Fruit fly (Drosophila melanogaster) whole organism, embryonic: ENCODE measurements around the gene apolpp.
A peak's percentile ranks its signal among the peaks of the same experiment; 100 is the strongest.

Experiments
- Antp ChIP-seq: fragments of 200-800 bp; sonication (Bioruptor generic); optimal IDR thresholded peaks from 3 replicates; lab custom pipeline; 2016; ENCODE audit warnings: missing biosample characterization, missing genetic modification characterization
- Asciz ChIP-seq: fragments of 200-800 bp; sonication (Bioruptor generic); optimal IDR thresholded peaks from 2 replicates; lab custom pipeline; 2017; ENCODE audit warnings: missing biosample characterization, mild to moderate bottlenecking, missing genetic modification characterization, missing genetic modification reagents
- Bteb2 ChIP-seq: fragments of 200-800 bp; sonication (Bioruptor generic); optimal IDR thresholded peaks from 2 replicates; lab custom pipeline; 2016; ENCODE audit warnings: missing biosample characterization, missing genetic modification characterization
- C15 ChIP-seq: fragments of 200-800 bp; sonication (Bioruptor generic); IDR thresholded peaks from 3 replicates; pipeline ENCODE4 v1.3.6; 2022; ENCODE audit warnings: missing biosample characterization, missing genetic modification characterization
- CG13894 ChIP-seq: fragments of 200-800 bp; sonication (Bioruptor generic); optimal IDR thresholded peaks from 3 replicates; lab custom pipeline; 2018; ENCODE audit warnings: missing biosample characterization, mild to moderate bottlenecking, missing genetic modification characterization, moderate library complexity
- CG15479 ChIP-seq: fragments of 200-800 bp; sonication (Bioruptor generic); optimal IDR thresholded peaks from 3 replicates; lab custom pipeline; 2019; ENCODE audit warnings: missing biosample characterization, mild to moderate bottlenecking, missing genetic modification characterization, moderate library complexity
- CG17359 ChIP-seq: fragments of 200-800 bp; sonication (Bioruptor generic); optimal IDR thresholded peaks from 3 replicates; lab custom pipeline; 2018; ENCODE audit warnings: missing biosample characterization, mild to moderate bottlenecking, missing genetic modification characterization, moderate library complexity
- CG17361 ChIP-seq: fragments of 200-800 bp; sonication (Bioruptor generic); IDR thresholded peaks from 3 replicates; pipeline ENCODE4 v1.3.6; 2022; ENCODE audit warnings: missing biosample characterization, missing genetic modification characterization
- CG17802 ChIP-seq: fragments of 200-800 bp; sonication (Bioruptor generic); optimal IDR thresholded peaks from 2 replicates; lab custom pipeline; 2018; ENCODE audit warnings: missing biosample characterization, mild to moderate bottlenecking, missing genetic modification characterization, moderate library complexity
- CG18476 ChIP-seq: fragments of 200-800 bp; sonication (Bioruptor generic); optimal IDR thresholded peaks from 2 replicates; lab custom pipeline; 2016; ENCODE audit warnings: missing biosample characterization, mild to moderate bottlenecking, missing genetic modification characterization
- CG2678 ChIP-seq: fragments of 200-800 bp; sonication (Bioruptor generic); optimal IDR thresholded peaks from 3 replicates; lab custom pipeline; 2019; ENCODE audit warnings: missing biosample characterization, mild to moderate bottlenecking, missing genetic modification characterization, moderate library complexity
- CG2875 ChIP-seq: fragments of 200-800 bp; sonication (Bioruptor generic); optimal IDR thresholded peaks from 2 replicates; lab custom pipeline; 2017; ENCODE audit warnings: missing biosample characterization, mild to moderate bottlenecking, missing genetic modification characterization, missing genetic modification reagents
- CG31224 ChIP-seq: fragments of 200-800 bp; sonication (Bioruptor generic); IDR thresholded peaks from 2 replicates; pipeline ENCODE4 v1.3.6; 2022; ENCODE audit warnings: missing biosample characterization, missing genetic modification characterization
- CG4424 ChIP-seq: fragments of 200-800 bp; sonication (Bioruptor generic); optimal IDR thresholded peaks from 3 replicates; lab custom pipeline; 2016; ENCODE audit warnings: missing biosample characterization, missing genetic modification characterization
- CG5180 ChIP-seq: fragments of 200-800 bp; sonication (Bioruptor generic); optimal IDR thresholded peaks from 3 replicates; lab custom pipeline; 2017; ENCODE audit warnings: missing biosample characterization, missing genetic modification characterization, mild to moderate bottlenecking, moderate library complexity, missing genetic modification reagents
- CG5245 ChIP-seq: fragments of 200-800 bp; sonication (Bioruptor generic); optimal IDR thresholded peaks from 3 replicates; lab custom pipeline; 2016; ENCODE audit warnings: missing biosample characterization, missing genetic modification characterization
- CG7556 ChIP-seq: fragments of 200-800 bp; sonication (Bioruptor generic); optimal IDR thresholded peaks from 2 replicates; lab custom pipeline; 2017; ENCODE audit warnings: missing biosample characterization, mild to moderate bottlenecking, missing genetic modification characterization
- CG7839 ChIP-seq: fragments of 200-800 bp; sonication (Bioruptor generic); optimal IDR thresholded peaks from 3 replicates; lab custom pipeline; 2018; ENCODE audit warnings: missing biosample characterization, mild to moderate bottlenecking, missing genetic modification characterization, moderate library complexity
- CG8290 ChIP-seq, 3 experiments: fragments of 200-800 bp; sonication (Bioruptor generic); optimal IDR thresholded peaks; 2 replicates each; lab custom pipeline; 2016 to 2019; ENCODE audit warnings: missing biosample characterization in 3 of 3, missing genetic modification characterization in 3 of 3, mild to moderate bottlenecking in 2 of 3, moderate library complexity in 1 of 3
- Dip2 ChIP-seq: fragments of 200-800 bp; sonication (Bioruptor generic); IDR thresholded peaks from 2 replicates; pipeline ENCODE4 v1.3.6; 2022; ENCODE audit warnings: missing biosample characterization, missing genetic modification characterization
- Dref ChIP-seq: fragments of 200-800 bp; sonication (Bioruptor generic); IDR thresholded peaks from 2 replicates; pipeline ENCODE4 v1.3.6; 2022; ENCODE audit warnings: missing biosample characterization, missing genetic modification characterization
- GATAe ChIP-seq: fragments of 200-800 bp; sonication (Bioruptor generic); conservative IDR thresholded peaks from 2 replicates; pipeline ENCODE4 v1.3.6; 2022; ENCODE audit warnings: missing biosample characterization, missing genetic modification characterization
- H15 ChIP-seq: fragments of 200-800 bp; sonication (Bioruptor generic); IDR thresholded peaks from 3 replicates; pipeline ENCODE4 v1.3.6; 2022; ENCODE audit warnings: missing biosample characterization, missing genetic modification characterization
- HLH3B ChIP-seq: fragments of 200-800 bp; sonication (Bioruptor generic); IDR thresholded peaks from 2 replicates; pipeline ENCODE4 v1.3.6; 2022; ENCODE audit warnings: missing biosample characterization, missing genetic modification characterization
- Hr39 ChIP-seq: fragments of >200 bp; optimal IDR thresholded peaks from 2 replicates; lab custom pipeline; 2017
- Lhr ChIP-seq: fragments of 200-800 bp; sonication (Bioruptor generic); optimal IDR thresholded peaks from 3 replicates; lab custom pipeline; 2017; ENCODE audit warnings: mild to moderate bottlenecking, missing biosample characterization, missing genetic modification reagents, missing genetic modification characterization
- NK7.1 ChIP-seq: fragments of 200-800 bp; sonication (Bioruptor generic); optimal IDR thresholded peaks from 3 replicates; lab custom pipeline; 2016; ENCODE audit warnings: missing biosample characterization, missing genetic modification characterization
- Nf-YA ChIP-seq: fragments of 200-800 bp; sonication (Bioruptor generic); IDR thresholded peaks from 2 replicates; pipeline ENCODE4 v1.3.6; 2022; ENCODE audit warnings: missing biosample characterization, missing genetic modification characterization
- Pdp1 ChIP-seq, 2 experiments: fragments of 200-800 bp; sonication (Bioruptor generic); optimal IDR thresholded peaks; 3 replicates each; lab custom pipeline; 2016; ENCODE audit warnings: missing biosample characterization in 2 of 2, missing genetic modification characterization in 2 of 2, mild to moderate bottlenecking in 1 of 2, moderate library complexity in 1 of 2
- Rfx ChIP-seq: fragments of 200-800 bp; sonication (Bioruptor generic); IDR thresholded peaks from 2 replicates; pipeline ENCODE4 v1.3.6; 2022; ENCODE audit warnings: missing biosample characterization, missing genetic modification characterization
- Sry-δ ChIP-seq: fragments of 200-800 bp; sonication (Bioruptor generic); optimal IDR thresholded peaks from 2 replicates; lab custom pipeline; 2016; ENCODE audit warnings: missing biosample characterization, missing genetic modification characterization
- TFAM ChIP-seq: fragments of 200-800 bp; sonication (Bioruptor generic); optimal IDR thresholded peaks from 2 replicates; lab custom pipeline; 2017; ENCODE audit warnings: missing biosample characterization, missing genetic modification characterization, inconsistent platforms
- abd-A ChIP-seq: fragments of 200-800 bp; sonication (Bioruptor generic); optimal IDR thresholded peaks from 3 replicates; lab custom pipeline; 2019; ENCODE audit warnings: missing biosample characterization, mild to moderate bottlenecking, missing genetic modification characterization, moderate library complexity
- al ChIP-seq: fragments of 200-800 bp; sonication (Bioruptor generic); IDR thresholded peaks from 2 replicates; pipeline ENCODE4 v1.3.6; 2022; ENCODE audit warnings: missing biosample characterization, missing genetic modification characterization
- bowl ChIP-seq: fragments of 200-800 bp; sonication (Bioruptor generic); IDR thresholded peaks from 2 replicates; pipeline ENCODE4 v1.3.6; 2022; ENCODE audit warnings: missing biosample characterization, missing genetic modification characterization
- chinmo ChIP-seq: fragments of 200-800 bp; sonication (Bioruptor generic); IDR thresholded peaks from 4 replicates; pipeline ENCODE4 v1.3.6; 2022; ENCODE audit warnings: missing biosample characterization, missing genetic modification characterization; ENCODE audit not compliant: partially characterized antibody
- danr ChIP-seq: fragments of 200-800 bp; sonication (Bioruptor generic); IDR thresholded peaks from 2 replicates; pipeline ENCODE4 v1.3.6; 2022; ENCODE audit warnings: missing biosample characterization, missing genetic modification characterization
- dmrt99B ChIP-seq: fragments of 200-800 bp; sonication (Bioruptor generic); optimal IDR thresholded peaks from 2 replicates; lab custom pipeline; 2018; ENCODE audit warnings: missing biosample characterization, mild to moderate bottlenecking, missing genetic modification characterization, moderate library complexity
- gt ChIP-seq: fragments of 200-800 bp; sonication (Bioruptor generic); IDR thresholded peaks from 2 replicates; pipeline ENCODE4 v1.3.6; 2022; ENCODE audit warnings: missing biosample characterization, missing genetic modification characterization
- odd ChIP-seq: fragments of 200-800 bp; sonication (Bioruptor generic); optimal IDR thresholded peaks from 2 replicates; lab custom pipeline; 2017; ENCODE audit warnings: missing biosample characterization, mild to moderate bottlenecking, missing genetic modification characterization
- repo ChIP-seq: fragments of 200-800 bp; sonication (Bioruptor generic); optimal IDR thresholded peaks from 2 replicates; lab custom pipeline; 2016; ENCODE audit warnings: missing biosample characterization, missing genetic modification characterization
- scrt ChIP-seq: fragments of 200-800 bp; sonication (Bioruptor generic); optimal IDR thresholded peaks from 2 replicates; lab custom pipeline; 2018; ENCODE audit warnings: missing biosample characterization, mild to moderate bottlenecking, missing genetic modification characterization, moderate library complexity
- shn ChIP-seq: fragments of 200-800 bp; sonication (Bioruptor generic); optimal IDR thresholded peaks from 3 replicates; lab custom pipeline; 2016; ENCODE audit warnings: missing biosample characterization, missing genetic modification characterization
- slbo ChIP-seq: fragments of 200-800 bp; sonication (Bioruptor generic); IDR thresholded peaks from 2 replicates; pipeline ENCODE4 v1.3.6; 2022; ENCODE audit warnings: missing biosample characterization, missing genetic modification characterization
- so ChIP-seq: fragments of 200-800 bp; sonication (Bioruptor generic); IDR thresholded peaks from 3 replicates; pipeline ENCODE4 v1.3.6; 2022; ENCODE audit warnings: missing biosample characterization, missing genetic modification characterization
- tll ChIP-seq, 2 experiments: fragments of 200-800 bp in 1 of 2; fragments of >200 bp in 1 of 2; sonication (Bioruptor generic) in 1 of 2; optimal IDR thresholded peaks; 2 replicates each; lab custom pipeline; 2017 to 2019; ENCODE audit warnings: missing biosample characterization in 2 of 2, missing genetic modification characterization in 2 of 2, mild to moderate bottlenecking in 1 of 2, moderate library complexity in 1 of 2
- tup ChIP-seq: fragments of 200-800 bp; sonication (Bioruptor generic); optimal IDR thresholded peaks from 2 replicates; lab custom pipeline; 2016; ENCODE audit warnings: missing biosample characterization, mild to moderate bottlenecking, missing genetic modification characterization, moderate library complexity
- twi ChIP-seq: fragments of 200-800 bp; optimal IDR thresholded peaks from 2 replicates; lab custom pipeline; 2019; ENCODE audit warnings: missing biosample characterization, mild to moderate bottlenecking, missing genetic modification characterization, moderate library complexity
- vfl ChIP-seq: fragments of 200-800 bp; sonication (Bioruptor generic); optimal IDR thresholded peaks from 2 replicates; lab custom pipeline; 2016; ENCODE audit warnings: missing biosample characterization, missing genetic modification characterization
- z ChIP-seq: fragments of 200-800 bp; sonication (Bioruptor generic); IDR thresholded peaks from 3 replicates; pipeline ENCODE4 v1.3.6; 2022; ENCODE audit warnings: missing biosample characterization, missing genetic modification characterization

Gene apolpp

DNA sequence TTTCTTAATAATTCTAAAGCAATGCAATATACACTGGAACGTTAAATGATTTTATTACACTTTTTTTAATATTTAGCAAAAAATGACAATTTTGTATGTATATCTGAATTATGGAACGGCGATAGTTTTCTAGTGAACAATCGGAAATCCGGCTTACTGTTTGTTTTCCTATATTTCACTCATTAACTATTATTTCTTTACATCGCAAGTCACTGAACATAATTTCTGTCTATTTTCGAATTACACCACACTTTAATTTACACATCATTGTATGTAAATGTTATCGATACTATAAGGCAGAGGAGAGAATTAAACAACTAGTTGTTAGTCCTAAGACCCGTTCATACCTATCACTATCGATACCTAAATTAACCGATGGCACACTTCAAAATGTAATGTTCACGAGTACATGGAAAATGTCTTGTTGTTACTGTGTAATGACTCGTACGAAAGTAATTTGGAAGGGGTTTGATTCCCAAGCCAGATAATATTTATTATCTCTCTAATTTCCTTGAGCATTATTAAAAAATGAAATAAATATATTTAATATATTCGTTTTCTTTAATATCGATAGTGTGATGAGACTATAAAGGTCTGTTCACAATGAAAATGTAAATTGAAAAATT is 33.9 kb upstream of the apolpp start, which contains the start of gene PlexA (continued):
- TF ChIP-seq GATAe (no peak; the same call in 1 of the 2 replicates), al (GFP tag; lab: Robert Waterston, UW) (peak; percentile 95), Rfx (GFP tag; lab: Robert Waterston, UW) (peak; percentile 97), CG15479 (GFP tag; lab: Kevin White, UChicago) (peak; percentile 0), Antp (GFP tag; lab: Kevin White, UChicago) (peak; percentile 62), abd-A (tag; lab: Kevin White, UChicago) (no peak), scrt (GFP tag; lab: Kevin White, UChicago) (peak; percentile 54), chinmo (GFP tag; lab: Robert Waterston, UW) (no peak), gt (GFP tag; lab: Robert Waterston, UW) (peak; percentile 87), Sry-δ (peak; percentile 80), so (peak; percentile 81; the same call in 2 of the 3 replicates), Pdp1 (GFP tag; optimal IDR thresholded peaks at IDR 0.05; lab: Kevin White, UChicago) (peak; percentile 58 to 67), TFAM (GFP tag; lab: Kevin White, UChicago) (no peak), Lhr (GFP tag; lab: Kevin White, UChicago) (peak; percentile 84), C15 (GFP tag; lab: Robert Waterston, UW) (peak; percentile 91), Nf-YA (GFP tag; lab: Robert Waterston, UW) (peak; percentile 86), CG2678 (tag; lab: Kevin White, UChicago) (no peak), CG18476 (GFP tag; lab: Kevin White, UChicago) (peak; percentile 53), CG4424 (GFP tag; lab: Kevin White, UChicago) (peak; percentile 82), CG7839 (peak; percentile 95), vfl (GFP tag; lab: Kevin White, UChicago) (peak; percentile 14), bowl (0 out of 2 replicates have a peak, but pooled peaks have one; percentile 39), CG5180 (no peak), H15 (GFP tag; lab: Robert Waterston, UW) (peak; percentile 94), Bteb2 (GFP tag; lab: Kevin White, UChicago) (peak; percentile 47), repo (no peak), dmrt99B (peak; percentile 85), danr (GFP tag; lab: Robert Waterston, UW) (peak; percentile 92), CG31224 (peak; percentile 89), CG13894 (tag; lab: Kevin White, UChicago) (peak; percentile 90), slbo (GFP tag; lab: Robert Waterston, UW) (peak; percentile 98), NK7.1 (peak; percentile 12), Dref (GFP tag; lab: Robert Waterston, UW) (peak; percentile 81), odd (GFP tag; lab: Kevin White, UChicago) (no peak), shn (GFP tag; lab: Kevin White, UChicago) (peak; percentile 50), CG17359 (tag; lab: Kevin White, UChicago) (peak; percentile 89), CG7556 (GFP tag; lab: Kevin White, UChicago) (peak; percentile 27), CG5245 (GFP tag; lab: Kevin White, UChicago) (peak; percentile 72), CG2875 (peak; percentile 19), CG17802 (peak; percentile 100), z (GFP tag; lab: Robert Waterston, UW) (no peak), Asciz (peak; percentile 1), Hr39 (lab: Kevin White, UChicago) (no peak), tup (GFP tag; lab: Kevin White, UChicago) (no peak), twi (tag; lab: Kevin White, UChicago) (peak; percentile 85), CG17361 (GFP tag; lab: Robert Waterston, UW) (peak; percentile 93), tll (GFP tag; optimal IDR thresholded peaks at IDR 0.05; lab: Kevin White, UChicago) (no peak), CG8290 (GFP tag; optimal IDR thresholded peaks at IDR 0.05; lab: Kevin White, UChicago) (peak; percentile 87), CG8290 (tag; optimal IDR thresholded peaks at IDR 0.05; lab: Kevin White, UChicago) (peak; percentile 22 to 83), HLH3B (peak; percentile 94), Dip2 (GFP tag; lab: Robert Waterston, UW) (no peak)
